Worm (Caenorhabditis elegans) whole organism, L4 larva: ENCODE results near the gene spp-5.

ENCODE experiments used
- F26F4.8 ChIP-seq: fragments of 200-800 bp; sonication (Bioruptor generic); conservative IDR thresholded peaks from 2 replicates; pipeline ENCODE4 v1.3.6; 2022; ENCODE audit warnings: missing genetic modification characterization, missing compliant biosample characterization
- R02D3.7 ChIP-seq: fragments of 150-350 bp; sonication (generic microtip); optimal IDR thresholded peaks from 3 replicates; lab custom pipeline; 2014; ENCODE audit warnings: missing biosample characterization, missing genetic modification characterization
- T20F7.1 ChIP-seq: fragments of 200-800 bp; sonication (Bioruptor generic); optimal IDR thresholded peaks from 2 replicates; lab custom pipeline; 2018; ENCODE audit warnings: mild to moderate bottlenecking, missing genetic modification characterization, missing compliant biosample characterization
- T26A8.4 ChIP-seq: fragments of 200-800 bp; sonication (Bioruptor generic); IDR thresholded peaks from 2 replicates; pipeline ENCODE4 v1.3.6; 2022; ENCODE audit warnings: missing genetic modification characterization, missing compliant biosample characterization
- Y48G9A.11 ChIP-seq: fragments of 200-800 bp; sonication (Bioruptor generic); IDR thresholded peaks from 2 replicates; pipeline ENCODE4 v1.3.6; 2022; ENCODE audit warnings: missing genetic modification reagents, missing genetic modification characterization, missing compliant biosample characterization
- Y5F2A.4 ChIP-seq: fragments of 200-800 bp; sonication (Bioruptor generic); optimal IDR thresholded peaks from 2 replicates; lab custom pipeline; 2018; ENCODE audit warnings: mild to moderate bottlenecking, missing genetic modification characterization, missing compliant biosample characterization
- Y75B8A.6 ChIP-seq: fragments of 200-800 bp; sonication (Bioruptor generic); IDR thresholded peaks from 2 replicates; pipeline ENCODE4 v1.3.6; 2022; ENCODE audit warnings: missing genetic modification reagents, missing genetic modification characterization, missing compliant biosample characterization
- ZK337.2 ChIP-seq: fragments of 200-800 bp; sonication (Bioruptor generic); IDR thresholded peaks from 2 replicates; pipeline ENCODE4 v1.3.6; 2022; ENCODE audit warnings: missing genetic modification reagents, missing genetic modification characterization, missing compliant biosample characterization
- ZK546.5 ChIP-seq, 2 experiments: sonication (generic microtip); optimal IDR thresholded peaks; 2 replicates each; lab custom pipeline; 2017; ENCODE audit warnings: missing biosample characterization in 2 of 2, missing genetic modification characterization in 2 of 2
- aha-1 ChIP-seq: fragments of 150-350 bp; peaks from one replicate; lab custom pipeline; 2014; ENCODE audit warnings: missing biosample characterization, missing genetic modification characterization
- attf-4 ChIP-seq: sonication (generic microtip); optimal IDR thresholded peaks from 3 replicates; lab custom pipeline; 2017; ENCODE audit warnings: missing biosample characterization, missing genetic modification characterization
- ceh-28 ChIP-seq: fragments of 150-350 bp; optimal IDR thresholded peaks from 2 replicates; lab custom pipeline; 2014; ENCODE audit warnings: missing biosample characterization, missing genetic modification reagents, missing genetic modification characterization
- ceh-62 ChIP-seq: sonication (generic microtip); optimal IDR thresholded peaks from 2 replicates; lab custom pipeline; 2017; ENCODE audit warnings: missing biosample characterization, missing genetic modification characterization
- ceh-82 ChIP-seq: sonication (generic microtip); optimal IDR thresholded peaks from 2 replicates; lab custom pipeline; 2017; ENCODE audit warnings: missing biosample characterization, missing genetic modification characterization
- daf-12 ChIP-seq: fragments of 150-350 bp; optimal IDR thresholded peaks from 2 replicates; lab custom pipeline; 2014; ENCODE audit warnings: missing biosample characterization, missing genetic modification reagents, missing genetic modification characterization
- dmd-9 ChIP-seq: fragments of 200-800 bp; sonication (Bioruptor generic); IDR thresholded peaks from 2 replicates; pipeline ENCODE4 v1.3.6; 2022; ENCODE audit warnings: missing genetic modification reagents, missing genetic modification characterization, missing compliant biosample characterization
- dpl-1 ChIP-seq: fragments of 150-350 bp; optimal IDR thresholded peaks from 2 replicates; lab custom pipeline; 2014; ENCODE audit warnings: missing biosample characterization, missing genetic modification reagents, missing genetic modification characterization
- dve-1 ChIP-seq: sonication (generic microtip); optimal IDR thresholded peaks from 2 replicates; lab custom pipeline; 2017; ENCODE audit warnings: antibody characterized with exemption, mild to moderate bottlenecking, missing genetic modification characterization, missing compliant biosample characterization; ENCODE audit not compliant: insufficient read depth
- fkh-10 ChIP-seq: fragments of 150-350 bp; optimal IDR thresholded peaks from 2 replicates; lab custom pipeline; 2014; ENCODE audit warnings: missing biosample characterization, missing genetic modification reagents, missing genetic modification characterization
- fos-1 ChIP-seq: fragments of 150-350 bp; optimal IDR thresholded peaks from 2 replicates; lab custom pipeline; 2014; ENCODE audit warnings: missing biosample characterization, missing genetic modification characterization
- gei-8 ChIP-seq: fragments of 200-800 bp; sonication (Bioruptor generic); optimal IDR thresholded peaks from 2 replicates; lab custom pipeline; 2018; ENCODE audit warnings: mild to moderate bottlenecking, missing genetic modification characterization, missing compliant biosample characterization
- jun-1 ChIP-seq: fragments of 150-350 bp; optimal IDR thresholded peaks from 2 replicates; lab custom pipeline; 2014; ENCODE audit warnings: missing biosample characterization, missing genetic modification reagents, missing genetic modification characterization
- lim-7 ChIP-seq: fragments of 200-800 bp; sonication (Bioruptor generic); IDR thresholded peaks from 2 replicates; pipeline ENCODE4 v1.3.6; 2022; ENCODE audit warnings: missing genetic modification characterization, missing compliant biosample characterization
- lin-15B ChIP-seq: fragments of 150-350 bp; sonication (generic microtip); optimal IDR thresholded peaks from 3 replicates; lab custom pipeline; 2014; ENCODE audit warnings: missing biosample characterization, missing genetic modification characterization
- lin-29 ChIP-seq: fragments of 200-800 bp; sonication (Bioruptor generic); IDR thresholded peaks from 2 replicates; pipeline ENCODE4 v1.3.6; 2022; ENCODE audit warnings: missing genetic modification reagents, missing genetic modification characterization, missing compliant biosample characterization
- lin-38 ChIP-seq: fragments of 200-800 bp; sonication (Bioruptor generic); IDR thresholded peaks from 2 replicates; pipeline ENCODE4 v1.3.6; 2022; ENCODE audit warnings: missing genetic modification reagents, missing genetic modification characterization, missing compliant biosample characterization
- lin-39 ChIP-seq: fragments of 150-350 bp; optimal IDR thresholded peaks from 2 replicates; lab custom pipeline; 2014; ENCODE audit warnings: missing biosample characterization, missing genetic modification reagents, missing genetic modification characterization
- lsy-2 ChIP-seq, 2 experiments: fragments of 150-350 bp in 1 of 2; sonication (generic microtip) in 1 of 2; optimal IDR thresholded peaks; 2 replicates each; lab custom pipeline; 2014 to 2017; ENCODE audit warnings: missing biosample characterization in 2 of 2, missing genetic modification characterization in 2 of 2
- madf-5 ChIP-seq, 2 experiments: fragments of 200-800 bp; sonication (Bioruptor generic); IDR thresholded peaks; 2 replicates each; pipeline ENCODE4 v1.3.6; 2022; ENCODE audit warnings: missing compliant biosample characterization in 2 of 2, missing genetic modification characterization in 2 of 2
- mdt-29 ChIP-seq: fragments of 200-800 bp; sonication (Bioruptor generic); IDR thresholded peaks from 2 replicates; pipeline ENCODE4 v1.3.6; 2022; ENCODE audit warnings: missing genetic modification reagents, missing genetic modification characterization, missing compliant biosample characterization
- mes-2 ChIP-seq: sonication (generic microtip); optimal IDR thresholded peaks from 2 replicates; lab custom pipeline; 2016; ENCODE audit warnings: missing genotype, mild to moderate bottlenecking, missing genetic modification characterization, missing compliant biosample characterization; ENCODE audit not compliant: poor library complexity, severe bottlenecking
- mxl-3 ChIP-seq: fragments of 200-800 bp; sonication (Bioruptor generic); optimal IDR thresholded peaks from 2 replicates; lab custom pipeline; 2018; ENCODE audit warnings: mild to moderate bottlenecking, missing genetic modification characterization, missing compliant biosample characterization
- nhr-10 ChIP-seq: fragments of 150-350 bp; optimal IDR thresholded peaks from 2 replicates; lab custom pipeline; 2014; ENCODE audit warnings: missing biosample characterization, missing genetic modification characterization
- nhr-11 ChIP-seq: fragments of 150-350 bp; optimal IDR thresholded peaks from 2 replicates; lab custom pipeline; 2014; ENCODE audit warnings: missing biosample characterization, missing genetic modification characterization
- nhr-111 ChIP-seq: fragments of 200-800 bp; sonication (Bioruptor generic); optimal IDR thresholded peaks from 2 replicates; lab custom pipeline; 2018; ENCODE audit warnings: mild to moderate bottlenecking, missing genetic modification characterization, missing compliant biosample characterization
- nhr-25 ChIP-seq: sonication (generic microtip); optimal IDR thresholded peaks from 2 replicates; lab custom pipeline; 2017; ENCODE audit warnings: missing genetic modification characterization, mild to moderate bottlenecking, missing compliant biosample characterization, antibody characterized with exemption, moderate library complexity, borderline replicate concordance; ENCODE audit not compliant: insufficient read depth
- nhr-28 ChIP-seq: fragments of 150-350 bp; optimal IDR thresholded peaks from 2 replicates; lab custom pipeline; 2014; ENCODE audit warnings: missing biosample characterization, missing genetic modification characterization
- nhr-76 ChIP-seq: fragments of 150-350 bp; optimal IDR thresholded peaks from 2 replicates; lab custom pipeline; 2014; ENCODE audit warnings: missing biosample characterization, missing genetic modification characterization
- nhr-77 ChIP-seq: fragments of 150-350 bp; optimal IDR thresholded peaks from 2 replicates; lab custom pipeline; 2014; ENCODE audit warnings: missing biosample characterization, missing genetic modification characterization
- pha-4 ChIP-seq, 2 experiments: fragments of 150-350 bp in 1 of 2; fragments of 200-800 bp in 1 of 2; sonication (Bioruptor generic) in 1 of 2; IDR thresholded peaks in 1 of 2; optimal IDR thresholded peaks in 1 of 2; 2 replicates each; pipeline versions ENCODE4 v1.3.6 to Lab custom; 2014 to 2022; ENCODE audit warnings: missing genetic modification characterization in 2 of 2, missing genetic modification reagents in 2 of 2, missing biosample characterization in 1 of 2, missing compliant biosample characterization in 1 of 2
- pqm-1 ChIP-seq: sonication (generic microtip); optimal IDR thresholded peaks from 2 replicates; lab custom pipeline; 2017; ENCODE audit warnings: missing biosample characterization, missing genetic modification characterization
- saeg-2 ChIP-seq: fragments of 200-800 bp; sonication (Bioruptor generic); IDR thresholded peaks from 2 replicates; pipeline ENCODE4 v1.3.6; 2022; ENCODE audit warnings: missing genetic modification reagents, missing genetic modification characterization, missing compliant biosample characterization
- sdz-12 ChIP-seq: fragments of 200-800 bp; sonication (Bioruptor generic); optimal IDR thresholded peaks from 2 replicates; lab custom pipeline; 2018; ENCODE audit warnings: mild to moderate bottlenecking, missing genetic modification characterization, missing compliant biosample characterization
- unc-39 ChIP-seq: sonication (generic microtip); optimal IDR thresholded peaks from 2 replicates; lab custom pipeline; 2017; ENCODE audit warnings: missing biosample characterization, missing genetic modification characterization
- zfp-2 ChIP-seq: sonication (generic microtip); optimal IDR thresholded peaks from 2 replicates; lab custom pipeline; 2016; ENCODE audit warnings: mild to moderate bottlenecking, missing genetic modification characterization, missing compliant biosample characterization
- zfp-3 ChIP-seq: fragments of 200-800 bp; sonication (Bioruptor generic); conservative IDR thresholded peaks from 2 replicates; pipeline ENCODE4 v1.3.6; 2022; ENCODE audit warnings: missing genetic modification reagents, missing genetic modification characterization, missing compliant biosample characterization
- zip-11 ChIP-seq: fragments of 200-800 bp; sonication (Bioruptor generic); IDR thresholded peaks from 2 replicates; pipeline ENCODE4 v1.3.6; 2022; ENCODE audit warnings: missing genetic modification characterization, missing compliant biosample characterization
- zip-2 ChIP-seq: fragments of 150-350 bp; optimal IDR thresholded peaks from 2 replicates; lab custom pipeline; 2014; ENCODE audit warnings: missing biosample characterization, missing genetic modification characterization

spp-5 gene

ce11 chrX:7340394-7340793 lies 20.2 kb upstream of the spp-5 start (continued):
- no peak for TF ChIP-seq gei-8 (GFP tag; lab: Kevin White, UChicago)
- TF ChIP-seq dpl-1 (GFP tag; lab: Kevin White, UChicago): peak; percentile 30
- no peak for TF ChIP-seq nhr-111 (GFP tag; lab: Kevin White, UChicago)
- no peak for TF ChIP-seq saeg-2 (GFP tag; lab: Robert Waterston, UW)
- no peak for TF ChIP-seq dmd-9 (GFP tag; lab: Robert Waterston, UW)
- TF ChIP-seq ceh-28 (tag; lab: Kevin White, UChicago): no peak
- TF ChIP-seq zip-2 (tag; lab: Kevin White, UChicago): no peak
- TF ChIP-seq Y75B8A.6 (GFP tag; lab: Robert Waterston, UW): no peak
- peak; percentile 56 for TF ChIP-seq mes-2 (tag; lab: Kevin White, UChicago)
- no peak for TF ChIP-seq unc-39 (tag; lab: Kevin White, UChicago)
- no peak for TF ChIP-seq dve-1 (tag; lab: Kevin White, UChicago)
- TF ChIP-seq lin-39 (tag; lab: Kevin White, UChicago): no peak
- TF ChIP-seq Y48G9A.11 (GFP tag; lab: Robert Waterston, UW): no peak
- no peak for TF ChIP-seq daf-12

- TF ChIP-seq sdz-12 (GFP tag; lab: Kevin White, UChicago): no peak
- TF ChIP-seq nhr-25 (tag; lab: Kevin White, UChicago): peak; percentile 92
- peak; percentile 99 for TF ChIP-seq aha-1 (tag; lab: Kevin White, UChicago)
- no peak for TF ChIP-seq lin-15B (tag; lab: Kevin White, UChicago)
- no peak for TF ChIP-seq nhr-76 (tag; lab: Kevin White, UChicago)
- no peak for TF ChIP-seq zip-2 (tag; lab: Kevin White, UChicago)
- TF ChIP-seq dmd-9 (GFP tag; lab: Robert Waterston, UW): peak; percentile 69
- TF ChIP-seq fos-1: no peak
- no peak for TF ChIP-seq Y75B8A.6 (GFP tag; lab: Robert Waterston, UW)
- TF ChIP-seq ZK546.5 (tag; optimal IDR thresholded peaks at IDR 0.05; lab: Kevin White, UChicago): no peak
- TF ChIP-seq lin-38 (GFP tag; lab: Robert Waterston, UW): peak; percentile 76
- peak; percentile 80 to 93 for TF ChIP-seq lsy-2 (tag; optimal IDR thresholded peaks at IDR 0.05; lab: Kevin White, UChicago)
- no peak for TF ChIP-seq pqm-1 (tag; lab: Kevin White, UChicago)
- 0 out of 4 replicates have a peak, but pooled peaks of 1 of the 2 experiments have one; percentile 59 for TF ChIP-seq madf-5 (GFP tag; IDR thresholded peaks at IDR 0.05; lab: Robert Waterston, UW)
- no peak for TF ChIP-seq R02D3.7 (tag; lab: Kevin White, UChicago)
- TF ChIP-seq lim-7 (GFP tag; lab: Robert Waterston, UW): peak; percentile 64; the same call in 1 of the 2 replicates
- TF ChIP-seq nhr-11 (tag; lab: Kevin White, UChicago): peak; percentile 93
- no peak for TF ChIP-seq unc-39 (tag; lab: Kevin White, UChicago)
- no peak for TF ChIP-seq attf-4 (tag; lab: Kevin White, UChicago)
- peak; percentile 83 for TF ChIP-seq jun-1
- peak; percentile 57 for TF ChIP-seq Y5F2A.4 (GFP tag; lab: Kevin White, UChicago)
- TF ChIP-seq nhr-28 (tag; lab: Kevin White, UChicago): peak; percentile 91
- TF ChIP-seq zip-11 (GFP tag; lab: Robert Waterston, UW): no peak
- TF ChIP-seq daf-12: no peak
- TF ChIP-seq mxl-3 (GFP tag; lab: Kevin White, UChicago): peak; percentile 89
- no peak for TF ChIP-seq ZK337.2 (GFP tag; lab: Robert Waterston, UW)
- no peak for TF ChIP-seq ceh-82 (tag; lab: Kevin White, UChicago)
- TF ChIP-seq mdt-29: peak; percentile 80
- TF ChIP-seq dpl-1 (GFP tag; lab: Kevin White, UChicago): peak; percentile 75
- TF ChIP-seq T20F7.1 (GFP tag; lab: Kevin White, UChicago): no peak
- TF ChIP-seq fkh-10 (GFP tag; lab: Kevin White, UChicago): peak; percentile 95
- TF ChIP-seq nhr-77 (tag; lab: Kevin White, UChicago): peak; percentile 62
- peak; percentile 76; the same call in 1 of the 2 replicates for TF ChIP-seq zfp-3 (GFP tag; lab: Robert Waterston, UW)
- TF ChIP-seq zfp-2 (tag; lab: Kevin White, UChicago): peak; percentile 9
- TF ChIP-seq nhr-111 (GFP tag; lab: Kevin White, UChicago): no peak
- no peak for TF ChIP-seq ceh-62 (tag; lab: Kevin White, UChicago)
- TF ChIP-seq T26A8.4: peak; percentile 91
- peak; percentile 37 for TF ChIP-seq nhr-10
- no peak for TF ChIP-seq F26F4.8 (GFP tag; lab: Robert Waterston, UW)
- 0 out of 2 replicates have a peak, but pooled peaks have one; percentile 56 for TF ChIP-seq lin-29 (GFP tag; lab: Robert Waterston, UW)
- peak; percentile 88 for TF ChIP-seq pha-4 (GFP tag; IDR thresholded peaks at IDR 0.05; lab: Robert Waterston, UW)
- TF ChIP-seq pha-4 (tag; optimal IDR thresholded peaks at IDR 0.05; lab: Kevin White, UChicago): no peak
These were observed 14.2 kb upstream of the spp-5 start, which contains the start of gene epg-7 for ce11 chrX:7334302-7334724. epg-7 (plus strand) TSS chrX:7334714.
